Worm (Caenorhabditis elegans) whole organism, early embryonic: ENCODE results near the gene C44C10.15.

Experiments used
- B0310.2 ChIP-seq: sonication (generic microtip); optimal IDR thresholded peaks from 2 replicates; lab custom pipeline; 2016; ENCODE audit warnings: mild to moderate bottlenecking, missing genetic modification characterization, missing compliant biosample characterization
- F13C5.2 ChIP-seq: sonication (generic microtip); optimal IDR thresholded peaks from 2 replicates; lab custom pipeline; 2017; ENCODE audit warnings: mild to moderate bottlenecking, missing genetic modification characterization, inconsistent platforms, missing compliant biosample characterization
- aly-1 ChIP-seq: sonication (generic microtip); optimal IDR thresholded peaks from 2 replicates; lab custom pipeline; 2016; ENCODE audit warnings: missing genetic modification characterization, missing compliant biosample characterization
- ama-1 ChIP-seq: fragments of 150-350 bp; optimal IDR thresholded peaks from 2 replicates; lab custom pipeline; 2014
- ceh-13 ChIP-seq: fragments of 200-800 bp; sonication (Bioruptor generic); optimal IDR thresholded peaks from 2 replicates; lab custom pipeline; 2018; ENCODE audit warnings: mild to moderate bottlenecking, missing genetic modification characterization, missing compliant biosample characterization
- ceh-36 ChIP-seq: sonication (generic microtip); optimal IDR thresholded peaks from 2 replicates; lab custom pipeline; 2016; ENCODE audit warnings: missing genetic modification characterization, inconsistent platforms, missing compliant biosample characterization
- ets-7 ChIP-seq: sonication (generic microtip); optimal IDR thresholded peaks from 2 replicates; lab custom pipeline; 2016; ENCODE audit warnings: missing genotype, missing genetic modification characterization, missing compliant biosample characterization
- flt-1 ChIP-seq: fragments of 200-800 bp; sonication (Bioruptor generic); IDR thresholded peaks from 2 replicates; pipeline ENCODE4 v1.3.6; 2022; ENCODE audit warnings: missing genetic modification characterization, missing compliant biosample characterization
- hmbx-1 ChIP-seq: sonication (generic microtip); optimal IDR thresholded peaks from 2 replicates; lab custom pipeline; 2016; ENCODE audit warnings: mild to moderate bottlenecking, missing genetic modification characterization, missing compliant biosample characterization
- hmg-4 ChIP-seq: fragments of 200-800 bp; sonication (Bioruptor generic); optimal IDR thresholded peaks from 2 replicates; lab custom pipeline; 2018; ENCODE audit warnings: mild to moderate bottlenecking, missing genetic modification characterization, missing compliant biosample characterization
- hnd-1 ChIP-seq: sonication (generic microtip); optimal IDR thresholded peaks from 2 replicates; lab custom pipeline; 2016; ENCODE audit warnings: missing genetic modification characterization, missing compliant biosample characterization
- pes-1 ChIP-seq: fragments of 200-800 bp; sonication (Bioruptor generic); IDR thresholded peaks from 2 replicates; pipeline ENCODE4 v1.3.6; 2022; ENCODE audit warnings: missing genetic modification reagents, missing genetic modification characterization, missing compliant biosample characterization
- scrt-1 ChIP-seq: fragments of 200-800 bp; sonication (Bioruptor generic); IDR thresholded peaks from 2 replicates; pipeline ENCODE4 v1.3.6; 2022; ENCODE audit warnings: missing genetic modification characterization, missing compliant biosample characterization
- sea-1 ChIP-seq: fragments of 200-800 bp; sonication (Bioruptor generic); conservative IDR thresholded peaks from 2 replicates; pipeline ENCODE4 v1.3.6; 2022; ENCODE audit warnings: missing genetic modification characterization, missing compliant biosample characterization
- tbx-11 ChIP-seq: fragments of 200-800 bp; sonication (Bioruptor generic); IDR thresholded peaks from 2 replicates; pipeline ENCODE4 v1.3.6; 2022; ENCODE audit warnings: missing genetic modification characterization, missing compliant biosample characterization
- tbx-37 ChIP-seq: fragments of 200-800 bp; sonication (Bioruptor generic); conservative IDR thresholded peaks from 2 replicates; pipeline ENCODE4 v1.3.6; 2022; ENCODE audit warnings: missing genetic modification reagents, missing genetic modification characterization, missing compliant biosample characterization
- tra-4 ChIP-seq: sonication (generic microtip); optimal IDR thresholded peaks from 2 replicates; lab custom pipeline; 2017; ENCODE audit warnings: missing genetic modification characterization, missing compliant biosample characterization

The C44C10.15 gene

DNA sequence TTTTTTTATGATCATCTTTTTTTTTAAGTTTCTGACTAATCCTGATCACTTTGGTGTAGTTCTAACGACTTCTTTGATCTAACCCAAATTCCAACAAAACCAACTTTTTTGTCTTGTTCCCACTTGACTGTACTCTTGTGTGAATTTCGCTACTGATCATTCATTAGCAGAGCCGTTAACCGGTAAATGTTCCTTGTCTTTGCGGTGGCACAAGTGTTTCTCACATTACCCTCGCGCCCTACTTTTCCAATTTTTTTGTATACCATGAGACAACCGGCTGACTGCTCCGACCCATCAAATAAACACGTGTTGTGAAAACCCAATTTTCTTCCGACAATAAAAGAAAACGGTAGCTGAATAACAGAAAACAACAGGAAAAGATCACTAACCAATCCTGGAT, 32.6 kb upstream of the C44C10.15 start:
- TF ChIP-seq hnd-1 (tag; lab: Kevin White, UChicago) (no peak), ceh-13 (GFP tag; lab: Kevin White, UChicago) (no peak), tbx-11 (GFP tag; lab: Robert Waterston, UW) (no peak), ama-1 (no peak), hmg-4 (no peak), tra-4 (tag; lab: Kevin White, UChicago) (no peak), ceh-36 (no peak), hmbx-1 (no peak), sea-1 (no peak), flt-1 (GFP tag; lab: Robert Waterston, UW) (no peak), scrt-1 (no peak), tbx-37 (no peak), pes-1 (GFP tag; lab: Robert Waterston, UW) (no peak), aly-1 (no peak), ets-7 (tag; lab: Kevin White, UChicago) (no peak), B0310.2 (tag; lab: Kevin White, UChicago) (no peak), F13C5.2 (no peak)

DNA sequence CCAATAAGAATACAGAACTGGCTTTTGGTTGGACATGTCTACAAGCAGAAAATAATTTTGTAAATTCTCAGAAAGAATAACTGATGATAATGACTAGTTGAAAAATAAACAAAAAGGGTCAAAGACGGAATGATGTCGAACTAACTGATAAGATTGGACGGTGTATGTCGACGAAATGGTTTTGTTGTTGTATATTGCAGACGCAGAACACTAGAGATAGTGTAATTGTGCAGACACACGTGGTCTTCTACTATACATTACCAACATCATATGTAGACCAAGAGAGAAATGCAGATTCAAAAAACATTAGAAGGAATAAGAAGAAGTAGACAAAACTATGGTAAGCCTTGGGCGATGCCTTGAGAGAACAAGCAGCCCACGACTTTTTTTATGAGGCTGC, 27.6 kb upstream of the C44C10.15 start, which contains the start of the genes gst-42 and D1053.2:
Gene gst-42 (minus strand): TSS at position 176 of the 400 bp plus-strand sequence.
Gene D1053.2 (plus strand): TSS at position 391 of the 400 bp plus-strand sequence.
- no peak for TF ChIP-seq hnd-1 (tag; lab: Kevin White, UChicago)
- TF ChIP-seq aly-1: no peak
- TF ChIP-seq tbx-11 (GFP tag; lab: Robert Waterston, UW): no peak
- no peak for TF ChIP-seq flt-1 (GFP tag; lab: Robert Waterston, UW)

DNA sequence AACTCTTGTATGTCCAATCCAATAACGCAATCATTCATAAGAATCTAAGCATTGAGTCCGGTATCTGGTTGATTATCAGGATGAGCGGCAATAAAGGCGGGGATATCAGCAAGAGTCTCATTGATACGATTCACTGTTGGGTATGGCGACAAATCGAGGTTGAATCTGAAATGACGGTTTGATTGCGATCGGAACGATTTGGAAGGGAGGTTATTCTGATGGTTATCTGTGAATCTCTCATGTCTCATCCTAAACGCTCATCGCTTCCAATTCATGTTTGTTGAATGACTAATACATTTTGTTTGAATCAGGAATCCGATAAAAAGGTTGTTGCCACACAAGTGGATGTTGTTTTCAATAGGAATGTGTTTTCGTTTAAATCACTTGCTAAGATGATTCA, 26.3 kb upstream of the C44C10.15 start:
- TF ChIP-seq ceh-36 (no peak), ets-7 (tag; lab: Kevin White, UChicago) (no peak), ama-1 (no peak)

DNA sequence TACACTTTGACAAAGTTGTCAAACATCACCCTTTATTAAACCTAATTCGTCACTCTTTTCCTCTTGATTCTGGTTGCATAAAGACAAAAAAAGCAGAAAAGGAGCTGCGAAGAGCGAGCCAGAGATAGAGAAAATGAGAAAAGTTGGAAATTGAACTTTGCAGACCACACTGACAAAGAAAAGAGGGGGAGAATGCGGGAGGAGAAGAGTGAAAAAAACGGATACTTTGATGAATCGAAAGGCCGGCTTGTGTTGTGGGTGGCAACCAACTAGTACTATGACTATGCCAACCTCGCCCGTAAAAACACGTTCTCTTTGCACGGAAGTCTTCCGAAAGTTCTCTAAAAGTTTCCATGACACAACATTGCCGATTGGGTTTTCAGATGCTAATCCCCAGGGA, 25.5 kb upstream of the C44C10.15 start:
- no peak for TF ChIP-seq ceh-36
- no peak for TF ChIP-seq ceh-13 (GFP tag; lab: Kevin White, UChicago)
- TF ChIP-seq hnd-1 (tag; lab: Kevin White, UChicago): no peak
- TF ChIP-seq ets-7 (tag; lab: Kevin White, UChicago): no peak
- TF ChIP-seq scrt-1: no peak
- no peak for TF ChIP-seq pes-1 (GFP tag; lab: Robert Waterston, UW)
- no peak for TF ChIP-seq B0310.2 (tag; lab: Kevin White, UChicago)
- no peak for TF ChIP-seq tra-4 (tag; lab: Kevin White, UChicago)
- no peak for TF ChIP-seq ama-1
- TF ChIP-seq aly-1: no peak
- TF ChIP-seq sea-1: no peak

DNA sequence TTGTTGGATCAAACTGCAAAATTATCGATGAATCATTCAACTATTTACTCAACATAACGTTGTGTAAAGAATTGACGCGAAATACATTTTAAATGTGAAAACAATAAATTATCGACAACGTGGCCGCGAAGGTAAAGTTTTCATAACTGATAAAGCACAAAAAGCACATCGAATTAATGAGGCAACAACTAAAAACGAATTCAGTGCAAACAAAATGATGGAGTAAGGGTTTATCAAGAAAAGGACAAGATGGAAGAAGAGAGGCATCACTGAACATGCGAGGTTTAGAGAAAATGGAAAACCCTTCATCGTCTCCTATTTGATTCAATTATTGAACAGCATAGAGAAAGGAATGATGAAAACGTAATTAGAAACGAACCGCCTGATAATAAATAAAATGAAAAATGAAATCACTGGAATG, 23.6 kb upstream of the C44C10.15 start, which contains the start of gene D1053.4:
Gene D1053.4 (minus strand): TSS at position 20 of the 421 bp plus-strand sequence.
- TF ChIP-seq ceh-36 (no peak), tbx-37 (no peak), hnd-1 (tag; lab: Kevin White, UChicago) (no peak), aly-1 (no peak), F13C5.2 (no peak), scrt-1 (no peak), ama-1 (no peak)

DNA sequence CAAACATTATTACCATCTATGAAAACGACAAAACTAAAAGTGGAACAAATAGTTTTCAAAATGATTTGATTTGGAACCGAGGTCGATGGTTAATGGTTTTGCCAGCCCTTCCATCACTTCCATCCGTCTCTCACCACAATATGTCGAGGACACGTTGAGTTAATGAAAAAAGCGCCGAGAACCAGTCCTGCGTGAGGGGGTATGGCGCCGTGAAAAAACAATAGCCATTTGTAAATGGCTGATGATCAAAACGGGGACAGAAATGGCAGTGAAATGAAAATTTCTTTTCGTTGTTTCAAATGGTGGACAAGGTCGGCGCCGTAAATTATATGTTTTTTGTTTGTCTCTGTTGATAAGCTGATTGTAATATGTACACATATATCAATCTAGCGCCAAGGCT, 19.9 kb upstream of the C44C10.15 start:
- TF ChIP-seq ama-1 (no peak), flt-1 (GFP tag; lab: Robert Waterston, UW) (no peak), tra-4 (tag; lab: Kevin White, UChicago) (no peak), tbx-11 (GFP tag; lab: Robert Waterston, UW) (no peak)

DNA sequence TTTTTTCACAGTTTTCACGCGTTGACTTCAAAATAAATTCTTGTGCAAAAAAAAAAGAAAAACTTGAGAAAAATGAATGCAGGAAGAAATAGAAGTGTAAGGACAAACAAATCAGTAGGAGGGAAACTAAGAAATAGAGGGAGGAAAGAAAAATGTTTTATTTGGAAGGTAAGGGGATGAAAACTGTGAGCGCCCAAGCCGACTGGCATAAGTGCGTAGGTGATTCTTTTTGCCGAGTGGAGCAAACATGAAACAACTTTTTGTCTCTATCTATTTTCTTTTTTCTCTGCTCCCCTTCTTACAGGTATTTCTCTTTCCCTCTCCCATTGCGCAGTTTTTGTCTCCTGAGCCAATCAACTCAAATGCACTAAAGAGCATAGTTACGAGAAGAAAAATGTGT, 18.6 kb upstream of the C44C10.15 start:
- TF ChIP-seq hnd-1 (tag; lab: Kevin White, UChicago) (no peak), hmbx-1 (no peak), pes-1 (GFP tag; lab: Robert Waterston, UW) (no peak), tra-4 (tag; lab: Kevin White, UChicago) (no peak), scrt-1 (no peak), aly-1 (no peak), ceh-13 (GFP tag; lab: Kevin White, UChicago) (no peak), tbx-37 (no peak), F13C5.2 (no peak), hmg-4 (no peak)

DNA sequence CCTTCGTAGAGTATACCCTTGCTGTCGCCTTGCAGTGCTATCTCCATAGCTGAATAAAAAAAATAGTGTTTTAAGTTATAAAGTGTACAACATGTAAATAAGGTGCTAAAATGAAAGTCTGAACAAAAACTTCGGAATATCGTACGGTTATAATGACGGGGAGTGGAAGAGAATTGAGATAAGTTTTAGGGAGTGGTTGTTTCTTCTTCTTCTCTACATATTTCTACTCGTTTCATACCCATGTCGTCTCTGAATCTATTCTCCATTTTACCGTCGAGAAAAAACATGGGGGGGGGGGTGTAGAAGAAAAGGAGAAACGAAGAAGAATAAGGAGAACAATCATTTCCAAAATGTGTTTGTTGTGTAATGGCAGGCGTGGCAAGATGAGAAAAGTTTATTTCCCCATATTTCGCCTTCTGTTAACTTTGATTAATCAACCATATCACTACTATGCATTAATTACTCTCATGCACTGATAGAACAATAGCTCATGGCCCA, 16.3 kb upstream of the C44C10.15 start, which contains the start of gene C44C10.9:
Gene C44C10.9 (minus strand): TSS at position 51 of the 498 bp plus-strand sequence.
- TF ChIP-seq scrt-1 (no peak), F13C5.2 (no peak), hnd-1 (tag; lab: Kevin White, UChicago) (no peak), tra-4 (tag; lab: Kevin White, UChicago) (no peak), tbx-37 (no peak), hmbx-1 (no peak), ceh-13 (GFP tag; lab: Kevin White, UChicago) (no peak), B0310.2 (tag; lab: Kevin White, UChicago) (no peak), ets-7 (tag; lab: Kevin White, UChicago) (no peak), flt-1 (GFP tag; lab: Robert Waterston, UW) (no peak), sea-1 (no peak), ama-1 (no peak), tbx-11 (GFP tag; lab: Robert Waterston, UW) (no peak), ceh-36 (no peak), hmg-4 (no peak), aly-1 (no peak), pes-1 (GFP tag; lab: Robert Waterston, UW) (no peak)

DNA sequence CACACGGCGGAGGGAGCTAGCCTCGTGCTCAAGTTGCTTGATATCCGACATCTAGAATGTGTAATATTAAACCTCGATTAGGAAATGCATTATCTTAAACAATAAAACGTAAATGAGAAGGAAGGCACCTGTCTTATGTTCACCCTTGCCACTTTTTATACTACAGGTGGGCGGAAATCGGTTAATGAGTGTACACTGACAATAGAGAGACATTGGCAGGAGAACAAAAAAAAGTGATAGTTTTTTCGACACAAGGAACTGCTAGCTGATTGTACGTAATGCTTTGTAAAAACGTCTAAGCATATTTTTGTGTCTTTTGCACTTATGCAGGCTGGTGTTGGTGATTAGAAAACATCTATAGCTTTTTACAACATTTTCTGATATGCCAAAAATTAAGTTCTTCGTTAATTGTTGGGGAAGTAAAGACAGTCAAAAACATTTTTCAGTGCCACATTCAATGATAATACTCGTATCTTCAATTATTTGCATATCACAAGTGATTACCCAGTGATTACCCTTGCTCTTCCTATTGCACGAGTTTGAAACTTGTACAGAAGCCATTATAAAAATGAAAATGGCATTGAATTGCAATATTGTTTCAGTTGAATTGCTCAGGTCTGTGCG, 12.2 kb upstream of the C44C10.15 start, which contains the start of gene col-180:
Gene col-180 (minus strand): TSS at position 51 of the 624 bp plus-strand sequence.
- TF ChIP-seq sea-1 (no peak), scrt-1 (no peak), aly-1 (no peak), ceh-36 (no peak), B0310.2 (tag; lab: Kevin White, UChicago) (no peak), ama-1 (no peak), ceh-13 (GFP tag; lab: Kevin White, UChicago) (no peak), pes-1 (GFP tag; lab: Robert Waterston, UW) (no peak), tbx-37 (no peak), hmg-4 (no peak), F13C5.2 (no peak)
